Worm (Caenorhabditis elegans) whole organism, L1 larva: Measurements from ENCODE around the gene molo-1.

Experiments
- C04F5.9 ChIP-seq: sonication (generic microtip); optimal IDR thresholded peaks from 2 replicates; lab custom pipeline; 2016; ENCODE audit warnings: missing genetic modification characterization, missing compliant biosample characterization
- C16A3.4 ChIP-seq: fragments of 150-350 bp; optimal IDR thresholded peaks from 2 replicates; lab custom pipeline; 2014; ENCODE audit warnings: missing biosample characterization, missing genetic modification characterization
- Y116A8C.19 ChIP-seq: sonication (generic microtip); optimal IDR thresholded peaks from 2 replicates; lab custom pipeline; 2016; ENCODE audit warnings: missing compliant biosample characterization, missing genetic modification characterization, borderline replicate concordance
- aha-1 ChIP-seq: fragments of 150-350 bp; optimal IDR thresholded peaks from 2 replicates; lab custom pipeline; 2014; ENCODE audit warnings: missing biosample characterization, missing genetic modification characterization
- alr-1 ChIP-seq: fragments of 200-800 bp; sonication (Bioruptor generic); optimal IDR thresholded peaks from 2 replicates; lab custom pipeline; 2018; ENCODE audit warnings: borderline replicate concordance, mild to moderate bottlenecking, missing genetic modification characterization, missing compliant biosample characterization
- ama-1 ChIP-seq: fragments of 150-350 bp; optimal IDR thresholded peaks from 2 replicates; lab custom pipeline; 2014
- blmp-1 ChIP-seq: fragments of 150-350 bp; optimal IDR thresholded peaks from 2 replicates; lab custom pipeline; 2014; ENCODE audit warnings: missing biosample characterization, missing genetic modification characterization
- ceh-63 ChIP-seq: fragments of 200-800 bp; sonication (Bioruptor generic); optimal IDR thresholded peaks from 2 replicates; lab custom pipeline; 2018; ENCODE audit warnings: mild to moderate bottlenecking, missing genetic modification characterization, missing compliant biosample characterization
- ceh-8 ChIP-seq: fragments of 200-800 bp; sonication (Bioruptor generic); optimal IDR thresholded peaks from 2 replicates; lab custom pipeline; 2018; ENCODE audit warnings: mild to moderate bottlenecking, missing genetic modification characterization, moderate library complexity, missing compliant biosample characterization
- ceh-82 ChIP-seq, 3 experiments: fragments of 150-350 bp in 1 of 3; sonication (generic microtip) in 2 of 3; optimal IDR thresholded peaks; 2 replicates each; lab custom pipeline; 2014 to 2017; ENCODE audit warnings: missing biosample characterization in 3 of 3, missing genetic modification characterization in 3 of 3
- ceh-90 ChIP-seq: sonication (generic microtip); optimal IDR thresholded peaks from 2 replicates; lab custom pipeline; 2016; ENCODE audit warnings: missing genetic modification characterization, missing compliant biosample characterization
- dpl-1 ChIP-seq, 3 experiments: fragments of 150-350 bp in 2 of 3; sonication (generic microtip) in 1 of 3; optimal IDR thresholded peaks; 2 replicates each; lab custom pipeline; 2014 to 2017; ENCODE audit warnings: missing biosample characterization in 3 of 3, missing genetic modification characterization in 3 of 3, missing genetic modification reagents in 3 of 3
- efl-1 ChIP-seq, 4 experiments: fragments of 150-350 bp; optimal IDR thresholded peaks in 3 of 4; peaks in 1 of 4; 1 replicate in 1 of 4; 2 replicates in 3 of 4; lab custom pipeline; 2014; ENCODE audit warnings: missing biosample characterization in 2 of 4, missing genetic modification characterization in 2 of 4, missing genetic modification reagents in 2 of 4
- efl-3 ChIP-seq: fragments of 200-800 bp; sonication (Bioruptor generic); optimal IDR thresholded peaks from 2 replicates; lab custom pipeline; 2018; ENCODE audit warnings: mild to moderate bottlenecking, missing genetic modification characterization, missing compliant biosample characterization
- egl-13 ChIP-seq: sonication (generic microtip); optimal IDR thresholded peaks from 2 replicates; lab custom pipeline; 2016; ENCODE audit warnings: missing genotype, missing genetic modification reagents, missing genetic modification characterization, missing compliant biosample characterization
- egl-27 ChIP-seq, 2 experiments: fragments of 150-350 bp in 1 of 2; sonication (generic microtip); optimal IDR thresholded peaks; 3 replicates each; lab custom pipeline; 2017 to 2018; ENCODE audit warnings: missing biosample characterization in 2 of 2, missing genetic modification characterization in 2 of 2, missing genetic modification reagents in 2 of 2
- elt-2 ChIP-seq: sonication (generic microtip); optimal IDR thresholded peaks from 2 replicates; lab custom pipeline; 2016; ENCODE audit warnings: missing genetic modification characterization, mild to moderate bottlenecking, inconsistent platforms, missing compliant biosample characterization, missing genetic modification reagents
- fkh-10 ChIP-seq: sonication (generic microtip); optimal IDR thresholded peaks from 2 replicates; lab custom pipeline; 2017; ENCODE audit warnings: missing biosample characterization, missing genetic modification reagents, missing genetic modification characterization
- fkh-4 ChIP-seq: sonication (generic microtip); optimal IDR thresholded peaks from 2 replicates; lab custom pipeline; 2016; ENCODE audit warnings: missing compliant biosample characterization, missing genetic modification characterization, borderline replicate concordance
- fkh-8 ChIP-seq: sonication (generic microtip); optimal IDR thresholded peaks from 2 replicates; lab custom pipeline; 2016; ENCODE audit warnings: mild to moderate bottlenecking, missing genetic modification characterization, missing compliant biosample characterization
- grh-1 ChIP-seq: fragments of 200-800 bp; sonication (Bioruptor generic); IDR thresholded peaks from 2 replicates; pipeline ENCODE4 v1.3.6; 2022; ENCODE audit warnings: missing genetic modification reagents, missing genetic modification characterization, missing compliant biosample characterization
- irx-1 ChIP-seq: sonication (generic microtip); optimal IDR thresholded peaks from 2 replicates; lab custom pipeline; 2016; ENCODE audit warnings: missing genetic modification characterization, missing compliant biosample characterization
- isw-1 ChIP-seq: fragments of 200-800 bp; sonication (Bioruptor generic); IDR thresholded peaks from 2 replicates; pipeline ENCODE4 v1.3.6; 2022; ENCODE audit warnings: missing genetic modification characterization, missing compliant biosample characterization
- lin-13 ChIP-seq: fragments of 150-350 bp; optimal IDR thresholded peaks from 2 replicates; lab custom pipeline; 2014; ENCODE audit warnings: missing biosample characterization, missing genetic modification reagents, missing genetic modification characterization
- lin-14 ChIP-seq: fragments of 200-800 bp; sonication (Bioruptor generic); optimal IDR thresholded peaks from 2 replicates; lab custom pipeline; 2018; ENCODE audit warnings: mild to moderate bottlenecking, missing genetic modification characterization, moderate library complexity, missing compliant biosample characterization
- lin-35 ChIP-seq, 2 experiments: fragments of 150-350 bp; optimal IDR thresholded peaks; 2 replicates each; lab custom pipeline; 2014; ENCODE audit warnings: missing biosample characterization in 2 of 2, missing genetic modification characterization in 2 of 2, missing genetic modification reagents in 2 of 2
- lir-3 ChIP-seq: sonication (generic microtip); optimal IDR thresholded peaks from 2 replicates; lab custom pipeline; 2016; ENCODE audit warnings: mild to moderate bottlenecking, missing genetic modification characterization, moderate library complexity, missing compliant biosample characterization; ENCODE audit not compliant: poor library complexity
- lsy-2 ChIP-seq, 2 experiments: fragments of 150-350 bp; optimal IDR thresholded peaks; 2 replicates each; lab custom pipeline; 2014; ENCODE audit warnings: missing biosample characterization in 2 of 2, missing genetic modification characterization in 2 of 2
- mdl-1 ChIP-seq, 2 experiments: fragments of 150-350 bp; optimal IDR thresholded peaks; 2 replicates each; lab custom pipeline; 2014 to 2017; ENCODE audit warnings: missing biosample characterization in 2 of 2, missing genetic modification characterization in 2 of 2, inconsistent platforms in 1 of 2
- mep-1 ChIP-seq: fragments of 150-350 bp; optimal IDR thresholded peaks from 2 replicates; lab custom pipeline; 2014; ENCODE audit warnings: missing biosample characterization, missing genetic modification characterization
- nhr-19 ChIP-seq: fragments of 200-800 bp; sonication (Bioruptor generic); conservative IDR thresholded peaks from 2 replicates; pipeline ENCODE4 v1.3.6; 2022; ENCODE audit warnings: missing genetic modification characterization, missing compliant biosample characterization
- nhr-20 ChIP-seq: sonication (generic microtip); optimal IDR thresholded peaks from 2 replicates; lab custom pipeline; 2016; ENCODE audit warnings: mild to moderate bottlenecking, missing genetic modification characterization, missing compliant biosample characterization
- nhr-28 ChIP-seq: fragments of 150-350 bp; optimal IDR thresholded peaks from 2 replicates; lab custom pipeline; 2014; ENCODE audit warnings: missing biosample characterization, missing genetic modification characterization
- nhr-71 ChIP-seq: sonication (generic microtip); optimal IDR thresholded peaks from 2 replicates; lab custom pipeline; 2016; ENCODE audit warnings: mild to moderate bottlenecking, missing genetic modification characterization, moderate library complexity, missing compliant biosample characterization
- nhr-90 ChIP-seq: sonication (generic microtip); optimal IDR thresholded peaks from 2 replicates; lab custom pipeline; 2016; ENCODE audit warnings: mild to moderate bottlenecking, missing genetic modification characterization, missing compliant biosample characterization; ENCODE audit not compliant: poor library complexity
- pag-3 ChIP-seq: sonication (generic microtip); optimal IDR thresholded peaks from 2 replicates; lab custom pipeline; 2017; ENCODE audit warnings: missing genetic modification characterization, mild to moderate bottlenecking, missing compliant biosample characterization, antibody characterized with exemption, borderline replicate concordance; ENCODE audit not compliant: insufficient read depth
- pqm-1 ChIP-seq: sonication (generic microtip); optimal IDR thresholded peaks from 3 replicates; lab custom pipeline; 2017; ENCODE audit warnings: missing biosample characterization, missing genetic modification characterization
- rnt-1 ChIP-seq: sonication (generic microtip); optimal IDR thresholded peaks from 2 replicates; lab custom pipeline; 2016; ENCODE audit warnings: mild to moderate bottlenecking, missing genetic modification characterization, moderate library complexity, missing compliant biosample characterization
- snu-23 ChIP-seq: sonication (generic microtip); optimal IDR thresholded peaks from 2 replicates; lab custom pipeline; 2016; ENCODE audit warnings: missing genetic modification characterization, missing compliant biosample characterization
- sox-4 ChIP-seq: sonication (generic microtip); optimal IDR thresholded peaks from 2 replicates; lab custom pipeline; 2016; ENCODE audit warnings: missing genetic modification characterization, missing compliant biosample characterization
- sptf-1 ChIP-seq: fragments of 150-350 bp; optimal IDR thresholded peaks from 2 replicates; lab custom pipeline; 2014; ENCODE audit warnings: missing biosample characterization, missing genetic modification characterization
- swsn-7 ChIP-seq: sonication (generic microtip); optimal IDR thresholded peaks from 2 replicates; lab custom pipeline; 2016; ENCODE audit warnings: missing genetic modification characterization, missing compliant biosample characterization
- tbx-2 ChIP-seq: sonication (generic microtip); optimal IDR thresholded peaks from 2 replicates; lab custom pipeline; 2016; ENCODE audit warnings: missing genetic modification characterization, missing compliant biosample characterization
- tlp-1 ChIP-seq: fragments of 150-350 bp; optimal IDR thresholded peaks from 2 replicates; lab custom pipeline; 2014; ENCODE audit warnings: missing biosample characterization, missing genetic modification characterization
- unc-130 ChIP-seq: fragments of 150-350 bp; optimal IDR thresholded peaks from 2 replicates; lab custom pipeline; 2017; ENCODE audit warnings: missing biosample characterization, missing genetic modification characterization, inconsistent platforms
- unc-30 ChIP-seq: sonication (generic microtip); optimal IDR thresholded peaks from 2 replicates; lab custom pipeline; 2017; ENCODE audit warnings: missing biosample characterization, missing genetic modification characterization
- unc-86 ChIP-seq: sonication (generic microtip); optimal IDR thresholded peaks from 2 replicates; lab custom pipeline; 2016; ENCODE audit warnings: missing genetic modification characterization, missing compliant biosample characterization
- vab-15 ChIP-seq: sonication (generic microtip); optimal IDR thresholded peaks from 2 replicates; lab custom pipeline; 2017; ENCODE audit warnings: missing genotype, mild to moderate bottlenecking, missing genetic modification characterization, missing compliant biosample characterization
- xbp-1 ChIP-seq: sonication (generic microtip); optimal IDR thresholded peaks from 2 replicates; lab custom pipeline; 2016; ENCODE audit warnings: missing genetic modification characterization, missing compliant biosample characterization
- zip-4 ChIP-seq: fragments of 200-800 bp; sonication (Bioruptor generic); optimal IDR thresholded peaks from 2 replicates; lab custom pipeline; 2018; ENCODE audit warnings: mild to moderate bottlenecking, missing genetic modification characterization, moderate library complexity, missing compliant biosample characterization
- ztf-11 ChIP-seq, 2 experiments: sonication (generic microtip); optimal IDR thresholded peaks; 2 replicates each; lab custom pipeline; 2016 to 2017; ENCODE audit warnings: missing genetic modification characterization in 2 of 2, missing biosample characterization in 1 of 2, missing compliant biosample characterization in 1 of 2

The molo-1 gene

DNA sequence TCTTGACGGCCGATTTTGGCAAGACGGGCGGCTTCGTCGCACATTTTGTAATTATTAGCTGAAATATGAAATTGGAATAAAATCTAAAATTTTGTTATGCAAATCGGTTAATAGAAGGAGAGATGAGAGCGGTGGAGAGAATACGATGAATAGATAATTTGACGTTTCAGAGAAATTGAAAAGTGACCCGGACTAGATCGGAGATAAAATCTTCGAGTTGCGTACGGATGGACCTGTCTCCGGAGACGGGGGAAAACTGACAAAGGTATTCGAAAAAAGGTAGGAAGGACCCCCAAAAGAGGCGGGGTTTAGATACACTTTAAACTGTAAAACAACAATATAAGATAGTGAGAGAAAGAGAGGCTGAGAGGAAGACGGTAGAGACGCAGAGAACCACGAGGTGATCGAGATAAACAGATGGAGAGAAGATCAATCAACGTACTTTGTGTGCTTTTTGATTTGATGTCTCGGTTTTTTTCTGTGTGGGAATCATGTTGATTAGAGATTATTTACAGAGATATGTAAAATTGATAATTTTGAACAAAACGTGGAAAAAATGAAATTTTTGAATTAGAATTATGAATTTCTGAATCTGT, 21.6 kb upstream of the molo-1 start, which contains the start of gene F09F7.6:
TSS of gene F09F7.6 (minus strand) at position 64 of the 596 bp plus-strand sequence.
- TF ChIP-seq pag-3 (tag; lab: Kevin White, UChicago), result no peak
- peak; percentile 50 for TF ChIP-seq vab-15 (tag; lab: Kevin White, UChicago)
- TF ChIP-seq dpl-1 (GFP tag; optimal IDR thresholded peaks at IDR 0.05; lab: Kevin White, UChicago), result peak in 2 of 3 experiments; percentile 21 to 42
- TF ChIP-seq pqm-1 (tag; lab: Kevin White, UChicago), result no peak
- TF ChIP-seq ceh-90 (tag; lab: Kevin White, UChicago), result no peak
- no peak for TF ChIP-seq zip-4 (GFP tag; lab: Kevin White, UChicago)
- peak; percentile 89 for TF ChIP-seq lin-14 (GFP tag; lab: Kevin White, UChicago)
- peak; percentile 44 for TF ChIP-seq blmp-1 (tag; lab: Kevin White, UChicago)
- TF ChIP-seq swsn-7, result peak; percentile 46
- peak; percentile 4 for TF ChIP-seq lin-13 (GFP tag; lab: Kevin White, UChicago)
- peak; percentile 47 for TF ChIP-seq ama-1 (lab: Kevin White, UChicago)
- peak; percentile 89 for TF ChIP-seq unc-130 (tag; lab: Kevin White, UChicago)
- TF ChIP-seq unc-30, result no peak
- TF ChIP-seq ceh-8 (GFP tag; lab: Kevin White, UChicago), result no peak
- TF ChIP-seq efl-3 (GFP tag; lab: Kevin White, UChicago), result no peak
- TF ChIP-seq elt-2 (tag; lab: Kevin White, UChicago), result peak; percentile 74
- peak in 1 of 2 experiments; percentile 96 for TF ChIP-seq mdl-1 (tag; optimal IDR thresholded peaks at IDR 0.05; lab: Kevin White, UChicago)
- TF ChIP-seq lir-3 (tag; lab: Kevin White, UChicago), result peak; percentile 72
- no peak for TF ChIP-seq ztf-11 (tag; optimal IDR thresholded peaks at IDR 0.05; lab: Kevin White, UChicago)
- peak; percentile 74 for TF ChIP-seq C16A3.4 (tag; lab: Kevin White, UChicago)
- peak; percentile 81 for TF ChIP-seq nhr-90 (tag; lab: Kevin White, UChicago)
- no peak for TF ChIP-seq sox-4 (tag; lab: Kevin White, UChicago)
- no peak for TF ChIP-seq ceh-82 (tag; optimal IDR thresholded peaks at IDR 0.05; lab: Kevin White, UChicago)
- TF ChIP-seq snu-23 (GFP tag; lab: Kevin White, UChicago), result peak; percentile 93
- peak; percentile 95 for TF ChIP-seq nhr-71
- TF ChIP-seq fkh-4, result no peak
- peak; percentile 57 to 63 for TF ChIP-seq lsy-2 (tag; optimal IDR thresholded peaks at IDR 0.05; lab: Kevin White, UChicago)
- TF ChIP-seq tbx-2 (tag; lab: Kevin White, UChicago), result peak; percentile 81
- peak; percentile 41 to 81 for TF ChIP-seq lin-35 (GFP tag; optimal IDR thresholded peaks at IDR 0.05; lab: Kevin White, UChicago)
- TF ChIP-seq unc-86 (tag; lab: Kevin White, UChicago), result no peak
- peak; percentile 27 for TF ChIP-seq xbp-1 (tag; lab: Kevin White, UChicago)
- TF ChIP-seq mep-1 (tag; lab: Kevin White, UChicago), result peak; percentile 18
- peak; percentile 53; the same call in 1 of the 2 replicates for TF ChIP-seq grh-1
- peak; percentile 98 for TF ChIP-seq nhr-19 (GFP tag; lab: Robert Waterston, UW)
- no peak for TF ChIP-seq aha-1 (tag; lab: Kevin White, UChicago)
- TF ChIP-seq tlp-1 (tag; lab: Kevin White, UChicago), result no peak
- TF ChIP-seq nhr-28 (tag; lab: Kevin White, UChicago), result no peak
- TF ChIP-seq ceh-63 (GFP tag; lab: Kevin White, UChicago), result no peak
- no peak for TF ChIP-seq Y116A8C.19 (tag; lab: Kevin White, UChicago)
- no peak for TF ChIP-seq isw-1
- peak; percentile 76 for TF ChIP-seq rnt-1 (tag; lab: Kevin White, UChicago)
- TF ChIP-seq egl-27 (tag; optimal IDR thresholded peaks at IDR 0.05; lab: Kevin White, UChicago), result no peak
- no peak for TF ChIP-seq egl-13 (tag; lab: Kevin White, UChicago)
- TF ChIP-seq C04F5.9 (tag; lab: Kevin White, UChicago), result peak; percentile 26
- TF ChIP-seq fkh-10, result no peak
- no peak for TF ChIP-seq alr-1 (tag; lab: Kevin White, UChicago)
- TF ChIP-seq fkh-8, result no peak
- peak; percentile 97 for TF ChIP-seq nhr-20 (tag; lab: Kevin White, UChicago)
- peak; percentile 37 to 52 for TF ChIP-seq efl-1 (optimal IDR thresholded peaks at IDR 0.05; lab: Kevin White, UChicago)
- TF ChIP-seq efl-1 (GFP tag; optimal IDR thresholded peaks at IDR 0.05 in 1 of 2; lab: Kevin White, UChicago), result peak in 1 of 2 experiments; percentile 96
- TF ChIP-seq sptf-1, result no peak
- peak; percentile 10 for TF ChIP-seq irx-1 (tag; lab: Kevin White, UChicago)
